Fruit fly (Drosophila melanogaster): ENCODE data around the gene primo-2.

dm6 chr3R:13746066-13746673 lies 34.5 kb upstream of the primo-2 start:
- no peak for TF ChIP-seq Sp1 (GFP tag; optimal IDR thresholded peaks at IDR 0.05)
- TF ChIP-seq Dif (GFP tag; optimal IDR thresholded peaks at IDR 0.05; ENCODE audit: partially characterized antibody): no peak
- TF ChIP-seq Myc (optimal IDR thresholded peaks at IDR 0.05): no peak
